Worm (Caenorhabditis elegans): ENCODE results near the gene papl-1.

ce11 chrV:12795927-12796326 is 36.4 kb upstream of the papl-1 start:
- TF ChIP-seq unc-130 (GFP tag; optimal IDR thresholded peaks at IDR 0.05), result no peak
- no peak for TF ChIP-seq F57C9.4 (tag; optimal IDR thresholded peaks at IDR 0.05)
- no peak for TF ChIP-seq K12H6.12 (tag; optimal IDR thresholded peaks at IDR 0.05)
- TF ChIP-seq mes-4 (tag; optimal IDR thresholded peaks at IDR 0.05), result no peak
- no peak for TF ChIP-seq C06A6.2 (GFP tag; conservative IDR thresholded peaks at IDR 0.05)
- TF ChIP-seq ztf-22 (GFP tag; optimal IDR thresholded peaks at IDR 0.05), result no peak
- no peak for TF ChIP-seq T07F8.4 (tag; optimal IDR thresholded peaks at IDR 0.05)
- TF ChIP-seq gei-17 (GFP tag; optimal IDR thresholded peaks at IDR 0.05), result no peak
- TF ChIP-seq mxl-1 (tag; optimal IDR thresholded peaks at IDR 0.05), result no peak

Measured in whole organism, young adult.